Fruit fly (Drosophila melanogaster): ENCODE data around the gene CG2211.

The CG2211 gene

dm6 chr3L:1294835-1295234 lies 40.3 kb downstream of the CG2211 start:
- TF ChIP-seq h (optimal IDR thresholded peaks at IDR 0.05) (no peak), psq (optimal IDR thresholded peaks at IDR 0.05) (no peak), insv (optimal IDR thresholded peaks at IDR 0.05) (no peak), ttk (optimal IDR thresholded peaks at IDR 0.05) (no peak), Myc (optimal IDR thresholded peaks at IDR 0.05) (no peak), Sin3A (optimal IDR thresholded peaks at IDR 0.05) (no peak)
